Worm (Caenorhabditis elegans): ENCODE data around the gene tsp-8.

ce11 chrX:14737623-14738022, 8.3 kb upstream of the tsp-8 start:
- TF ChIP-seq nhr-11 (tag; optimal IDR thresholded peaks at IDR 0.05): no peak
- no peak for TF ChIP-seq fos-1 (tag; optimal IDR thresholded peaks at IDR 0.05)
- TF ChIP-seq dmd-4 (tag; optimal IDR thresholded peaks at IDR 0.05): no peak
- TF ChIP-seq snpc-4 (tag; optimal IDR thresholded peaks at IDR 0.05): no peak
- TF ChIP-seq ZK546.5 (tag; optimal IDR thresholded peaks at IDR 0.05): no peak
- TF ChIP-seq lin-39 (tag; optimal IDR thresholded peaks at IDR 0.05): no peak
- no peak for TF ChIP-seq mdl-1 (tag; optimal IDR thresholded peaks at IDR 0.05)
- TF ChIP-seq unc-39 (tag; optimal IDR thresholded peaks at IDR 0.05): no peak
- no peak for TF ChIP-seq aly-2 (tag; optimal IDR thresholded peaks at IDR 0.05)

Measured in whole organism, L2 larva.